Worm (Caenorhabditis elegans) whole organism, L2 larva: ENCODE measurements around the gene xnd-1.

ENCODE experiments used
- C34F6.9 ChIP-seq: fragments of 150-350 bp; optimal IDR thresholded peaks from 2 replicates; lab custom pipeline; 2014; ENCODE audit warnings: missing biosample characterization, missing genetic modification characterization
- F13H6.1 ChIP-seq: sonication (generic microtip); optimal IDR thresholded peaks from 2 replicates; lab custom pipeline; 2016; ENCODE audit warnings: missing genetic modification characterization, missing compliant biosample characterization
- R02D3.7 ChIP-seq: fragments of 150-350 bp; optimal IDR thresholded peaks from 2 replicates; lab custom pipeline; 2014; ENCODE audit warnings: missing biosample characterization, missing genetic modification characterization
- Y55F3AM.14 ChIP-seq: fragments of 200-800 bp; sonication (Bioruptor generic); optimal IDR thresholded peaks from 2 replicates; lab custom pipeline; 2018; ENCODE audit warnings: mild to moderate bottlenecking, missing genetic modification characterization, missing compliant biosample characterization
- ZK546.5 ChIP-seq: sonication (generic microtip); optimal IDR thresholded peaks from 2 replicates; lab custom pipeline; 2017; ENCODE audit warnings: missing biosample characterization, missing genetic modification characterization
- alr-1 ChIP-seq: fragments of 150-350 bp; optimal IDR thresholded peaks from 2 replicates; lab custom pipeline; 2014; ENCODE audit warnings: missing biosample characterization, missing genetic modification characterization
- aly-2 ChIP-seq: fragments of 150-350 bp; optimal IDR thresholded peaks from 2 replicates; lab custom pipeline; 2014; ENCODE audit warnings: missing biosample characterization, missing genetic modification characterization
- ama-1 ChIP-seq: fragments of 150-350 bp; optimal IDR thresholded peaks from 2 replicates; lab custom pipeline; 2018; ENCODE audit warnings: inconsistent platforms
- blmp-1 ChIP-seq: sonication (generic microtip); optimal IDR thresholded peaks from 2 replicates; lab custom pipeline; 2017; ENCODE audit warnings: missing genetic modification characterization, mild to moderate bottlenecking, missing compliant biosample characterization, antibody characterized with exemption, moderate library complexity; ENCODE audit not compliant: insufficient read depth
- ceh-16 ChIP-seq: fragments of 150-350 bp; optimal IDR thresholded peaks from 2 replicates; lab custom pipeline; 2014; ENCODE audit warnings: missing biosample characterization, missing genetic modification characterization
- ceh-82 ChIP-seq: fragments of 150-350 bp; optimal IDR thresholded peaks from 2 replicates; lab custom pipeline; 2014; ENCODE audit warnings: missing biosample characterization, missing genetic modification characterization
- crh-2 ChIP-seq: sonication (generic microtip); optimal IDR thresholded peaks from 2 replicates; lab custom pipeline; 2017; ENCODE audit warnings: missing biosample characterization, missing genetic modification characterization
- dmd-4 ChIP-seq: sonication (generic microtip); optimal IDR thresholded peaks from 2 replicates; lab custom pipeline; 2017; ENCODE audit warnings: missing biosample characterization, missing genetic modification characterization
- egl-27 ChIP-seq: sonication (generic microtip); optimal IDR thresholded peaks from 3 replicates; lab custom pipeline; 2017; ENCODE audit warnings: missing biosample characterization, missing genetic modification reagents, missing genetic modification characterization
- elt-1 ChIP-seq: fragments of 150-350 bp; optimal IDR thresholded peaks from 2 replicates; lab custom pipeline; 2014; ENCODE audit warnings: missing biosample characterization, missing genetic modification characterization
- elt-3 ChIP-seq: sonication (generic microtip); optimal IDR thresholded peaks from 2 replicates; lab custom pipeline; 2017; ENCODE audit warnings: missing biosample characterization, missing genetic modification characterization
- fos-1 ChIP-seq: fragments of 150-350 bp; optimal IDR thresholded peaks from 2 replicates; lab custom pipeline; 2014; ENCODE audit warnings: missing biosample characterization, missing genetic modification characterization
- gmeb-1 ChIP-seq: fragments of 150-350 bp; optimal IDR thresholded peaks from 2 replicates; lab custom pipeline; 2014; ENCODE audit warnings: missing biosample characterization, missing genetic modification characterization
- lin-11 ChIP-seq: fragments of 150-350 bp; sonication (generic microtip); optimal IDR thresholded peaks from 2 replicates; lab custom pipeline; 2014; ENCODE audit warnings: missing biosample characterization, missing genetic modification characterization, inconsistent platforms, mixed read lengths
- lin-13 ChIP-seq: fragments of 150-350 bp; optimal IDR thresholded peaks from 2 replicates; lab custom pipeline; 2014; ENCODE audit warnings: missing biosample characterization, missing genetic modification reagents, missing genetic modification characterization
- lin-39 ChIP-seq: fragments of 150-350 bp; optimal IDR thresholded peaks from 2 replicates; lab custom pipeline; 2014; ENCODE audit warnings: missing biosample characterization, missing genetic modification reagents, missing genetic modification characterization
- lsy-2 ChIP-seq, 2 experiments: fragments of 150-350 bp in 1 of 2; sonication (generic microtip) in 1 of 2; optimal IDR thresholded peaks; 2 replicates each; lab custom pipeline; 2014 to 2017; ENCODE audit warnings: missing biosample characterization in 2 of 2, missing genetic modification characterization in 2 of 2
- mab-5 ChIP-seq: fragments of 150-350 bp; optimal IDR thresholded peaks from 2 replicates; lab custom pipeline; 2014; ENCODE audit warnings: missing biosample characterization, missing genetic modification characterization
- mbf-1 ChIP-seq: sonication (generic microtip); optimal IDR thresholded peaks from 2 replicates; lab custom pipeline; 2017; ENCODE audit warnings: missing biosample characterization, missing genetic modification characterization
- mdl-1 ChIP-seq, 2 experiments: fragments of 150-350 bp in 1 of 2; sonication (generic microtip) in 1 of 2; optimal IDR thresholded peaks; 2 replicates each; lab custom pipeline; 2017; ENCODE audit warnings: missing biosample characterization in 2 of 2, missing genetic modification characterization in 2 of 2
- nhr-10 ChIP-seq: sonication (generic microtip); optimal IDR thresholded peaks from 2 replicates; lab custom pipeline; 2017; ENCODE audit warnings: missing biosample characterization, missing genetic modification characterization
- nhr-11 ChIP-seq: fragments of 150-350 bp; optimal IDR thresholded peaks from 2 replicates; lab custom pipeline; 2014; ENCODE audit warnings: missing biosample characterization, missing genetic modification characterization
- nhr-12 ChIP-seq: fragments of 150-350 bp; optimal IDR thresholded peaks from 2 replicates; lab custom pipeline; 2014; ENCODE audit warnings: missing biosample characterization, missing genetic modification characterization
- nhr-129 ChIP-seq: fragments of 150-350 bp; optimal IDR thresholded peaks from 2 replicates; lab custom pipeline; 2014; ENCODE audit warnings: missing biosample characterization, missing genetic modification characterization
- nhr-21 ChIP-seq: fragments of 150-350 bp; optimal IDR thresholded peaks from 2 replicates; lab custom pipeline; 2014; ENCODE audit warnings: missing biosample characterization, missing genetic modification characterization
- nhr-23 ChIP-seq: fragments of 150-350 bp; optimal IDR thresholded peaks from 2 replicates; lab custom pipeline; 2014; ENCODE audit warnings: missing biosample characterization, missing genetic modification reagents, missing genetic modification characterization
- nhr-237 ChIP-seq: fragments of 150-350 bp; optimal IDR thresholded peaks from 2 replicates; lab custom pipeline; 2014; ENCODE audit warnings: missing biosample characterization, missing genetic modification characterization
- nhr-25 ChIP-seq: fragments of 150-350 bp; sonication (generic microtip); optimal IDR thresholded peaks from 3 replicates; lab custom pipeline; 2014; ENCODE audit warnings: missing biosample characterization, missing genetic modification characterization
- nhr-6 ChIP-seq: fragments of 150-350 bp; optimal IDR thresholded peaks from 2 replicates; lab custom pipeline; 2014; ENCODE audit warnings: missing biosample characterization, missing genetic modification characterization
- nhr-77 ChIP-seq: fragments of 150-350 bp; optimal IDR thresholded peaks from 2 replicates; lab custom pipeline; 2014; ENCODE audit warnings: missing biosample characterization, missing genetic modification characterization
- peb-1 ChIP-seq: fragments of 150-350 bp; optimal IDR thresholded peaks from 2 replicates; lab custom pipeline; 2014; ENCODE audit warnings: missing biosample characterization, missing genetic modification characterization
- sem-4 ChIP-seq: fragments of 150-350 bp; optimal IDR thresholded peaks from 2 replicates; lab custom pipeline; 2014; ENCODE audit warnings: missing biosample characterization, missing genetic modification reagents, missing genetic modification characterization
- skn-1 ChIP-seq: sonication (generic microtip); optimal IDR thresholded peaks from 2 replicates; lab custom pipeline; 2017; ENCODE audit warnings: missing biosample characterization, missing genetic modification characterization
- sma-3 ChIP-seq: sonication (generic microtip); optimal IDR thresholded peaks from 2 replicates; lab custom pipeline; 2016; ENCODE audit warnings: missing genetic modification reagents, missing genetic modification characterization, missing compliant biosample characterization
- sma-9 ChIP-seq, 2 experiments: fragments of 150-350 bp in 1 of 2; sonication (generic microtip) in 1 of 2; optimal IDR thresholded peaks; 2 replicates each; lab custom pipeline; 2014 to 2016; ENCODE audit warnings: missing genetic modification characterization in 2 of 2, mild to moderate bottlenecking in 1 of 2, missing biosample characterization in 1 of 2, missing compliant biosample characterization in 1 of 2, missing genetic modification reagents in 1 of 2, moderate library complexity in 1 of 2
- snpc-4 ChIP-seq: fragments of 150-350 bp; optimal IDR thresholded peaks from 2 replicates; lab custom pipeline; 2014; ENCODE audit warnings: missing biosample characterization, missing genetic modification characterization
- unc-39 ChIP-seq: fragments of 150-350 bp; optimal IDR thresholded peaks from 2 replicates; lab custom pipeline; 2014; ENCODE audit warnings: missing biosample characterization, missing genetic modification characterization
- unc-55 ChIP-seq: fragments of 150-350 bp; sonication (generic microtip); optimal IDR thresholded peaks from 3 replicates; lab custom pipeline; 2014; ENCODE audit warnings: missing biosample characterization, missing genetic modification reagents, missing genetic modification characterization
- unc-62 ChIP-seq: fragments of 150-350 bp; optimal IDR thresholded peaks from 2 replicates; lab custom pipeline; 2014; ENCODE audit warnings: missing biosample characterization, missing genetic modification reagents, missing genetic modification characterization
- zag-1 ChIP-seq: fragments of 150-350 bp; optimal IDR thresholded peaks from 2 replicates; lab custom pipeline; 2014; ENCODE audit warnings: missing biosample characterization, missing genetic modification characterization
- ztf-1 ChIP-seq: fragments of 200-800 bp; sonication (Bioruptor generic); conservative IDR thresholded peaks from 2 replicates; pipeline ENCODE4 v1.3.6; 2022; ENCODE audit warnings: missing genetic modification characterization, missing compliant biosample characterization
- ztf-11 ChIP-seq: sonication (generic microtip); optimal IDR thresholded peaks from 2 replicates; lab custom pipeline; 2017; ENCODE audit warnings: missing biosample characterization, missing genetic modification characterization
- ztf-4 ChIP-seq: fragments of 150-350 bp; optimal IDR thresholded peaks from 2 replicates; lab custom pipeline; 2014; ENCODE audit warnings: missing biosample characterization, missing genetic modification characterization

The xnd-1 gene

ce11 chrIII:5588746-5589145 is 15.5 kb upstream of the xnd-1 start:
- TF ChIP-seq sma-3 (GFP tag; lab: Kevin White, UChicago) = no peak
- no peak for TF ChIP-seq nhr-21 (tag; lab: Kevin White, UChicago)
- no peak for TF ChIP-seq crh-2 (tag; lab: Kevin White, UChicago)
- no peak for TF ChIP-seq nhr-11 (tag; lab: Kevin White, UChicago)
- TF ChIP-seq elt-3 (tag; lab: Kevin White, UChicago) = no peak
- no peak for TF ChIP-seq fos-1 (tag; lab: Kevin White, UChicago)
- TF ChIP-seq lin-13 (GFP tag; lab: Kevin White, UChicago) = no peak
- TF ChIP-seq elt-1 = no peak
- no peak for TF ChIP-seq ztf-4 (tag; lab: Kevin White, UChicago)
- TF ChIP-seq blmp-1 = no peak
- TF ChIP-seq nhr-237 (tag; lab: Kevin White, UChicago) = no peak
- TF ChIP-seq mab-5 (tag; lab: Kevin White, UChicago) = no peak
- TF ChIP-seq, all 48 proteins: peak for 0

ce11 chrIII:5591668-5592149 is 12.6 kb upstream of the xnd-1 start, which contains the start of the genes ddx-15 and ucr-1:
Gene ddx-15, minus strand, starts transcription at chrIII:5591718.
Gene ucr-1, plus strand, starts transcription at chrIII:5592135.
- TF ChIP-seq unc-55 (GFP tag; lab: Kevin White, UChicago) (peak; percentile 89), nhr-77 (tag; lab: Kevin White, UChicago) (no peak), nhr-21 (tag; lab: Kevin White, UChicago) (peak; percentile 16), lin-11 (tag; lab: Kevin White, UChicago) (peak; percentile 80), nhr-12 (tag; lab: Kevin White, UChicago) (no peak), ztf-1 (GFP tag; lab: Robert Waterston, UW) (no peak), ama-1 (no peak), mbf-1 (no peak), ztf-4 (tag; lab: Kevin White, UChicago) (no peak), elt-3 (tag; lab: Kevin White, UChicago) (no peak), sma-3 (GFP tag; lab: Kevin White, UChicago) (peak; percentile 57), zag-1 (tag; lab: Kevin White, UChicago) (no peak), lin-13 (GFP tag; lab: Kevin White, UChicago) (peak; percentile 77), mdl-1 (tag; optimal IDR thresholded peaks at IDR 0.05; lab: Kevin White, UChicago) (no peak), gmeb-1 (tag; lab: Kevin White, UChicago) (peak; percentile 80), mab-5 (tag; lab: Kevin White, UChicago) (no peak), crh-2 (tag; lab: Kevin White, UChicago) (peak; percentile 57), nhr-129 (tag; lab: Kevin White, UChicago) (peak; percentile 28), sma-9 (GFP tag; optimal IDR thresholded peaks at IDR 0.05; lab: Kevin White, UChicago) (peak; percentile 38), sma-9 (tag; optimal IDR thresholded peaks at IDR 0.05; lab: Kevin White, UChicago) (no peak), unc-62 (GFP tag; lab: Kevin White, UChicago) (no peak), skn-1 (tag; lab: Kevin White, UChicago) (no peak), egl-27 (tag; lab: Kevin White, UChicago) (no peak), Y55F3AM.14 (GFP tag; lab: Kevin White, UChicago) (no peak), lin-39 (tag; lab: Kevin White, UChicago) (no peak), ceh-16 (tag; lab: Kevin White, UChicago) (peak; percentile 4), fos-1 (tag; lab: Kevin White, UChicago) (peak; percentile 17), F13H6.1 (tag; lab: Kevin White, UChicago) (peak; percentile 6), peb-1 (tag; lab: Kevin White, UChicago) (no peak), aly-2 (tag; lab: Kevin White, UChicago) (no peak), R02D3.7 (peak; percentile 53), blmp-1 (peak; percentile 33), ZK546.5 (tag; lab: Kevin White, UChicago) (no peak), nhr-23 (tag; lab: Kevin White, UChicago) (no peak), nhr-10 (tag; lab: Kevin White, UChicago) (no peak), nhr-237 (tag; lab: Kevin White, UChicago) (no peak), nhr-11 (tag; lab: Kevin White, UChicago) (no peak), snpc-4 (peak; percentile 17), elt-1 (no peak), unc-39 (tag; lab: Kevin White, UChicago) (no peak), C34F6.9 (tag; lab: Kevin White, UChicago) (peak; percentile 84), lsy-2 (tag; optimal IDR thresholded peaks at IDR 0.05; lab: Kevin White, UChicago) (peak; percentile 29 to 85), dmd-4 (tag; lab: Kevin White, UChicago) (no peak), nhr-25 (tag; lab: Kevin White, UChicago) (peak; percentile 23), alr-1 (tag; lab: Kevin White, UChicago) (no peak), ceh-82 (tag; lab: Kevin White, UChicago) (no peak), nhr-6 (tag; lab: Kevin White, UChicago) (no peak), ztf-11 (tag; lab: Kevin White, UChicago) (no peak), sem-4 (tag; lab: Kevin White, UChicago) (no peak)
